Fruit fly (Drosophila melanogaster) whole organism, embryonic: ENCODE measurements around the gene P5CDh2.

Experiments
- Asciz ChIP-seq: fragments of 200-800 bp; sonication (Bioruptor generic); optimal IDR thresholded peaks from 2 replicates; lab custom pipeline; 2017; ENCODE audit warnings: missing biosample characterization, mild to moderate bottlenecking, missing genetic modification characterization, missing genetic modification reagents
- Bgb ChIP-seq: fragments of 200-800 bp; sonication (Bioruptor generic); IDR thresholded peaks from 2 replicates; pipeline ENCODE4 v1.3.6; 2022; ENCODE audit warnings: missing biosample characterization, missing genetic modification characterization; ENCODE audit not compliant: partially characterized antibody
- CG10267 ChIP-seq: fragments of 200-800 bp; sonication (Bioruptor generic); optimal IDR thresholded peaks from 2 replicates; lab custom pipeline; 2018; ENCODE audit warnings: missing biosample characterization, mild to moderate bottlenecking, missing genetic modification characterization, moderate library complexity
- CG10462 ChIP-seq: fragments of 200-800 bp; sonication (Bioruptor generic); optimal IDR thresholded peaks from 2 replicates; lab custom pipeline; 2016; ENCODE audit warnings: missing biosample characterization, missing genetic modification characterization
- CG11093 ChIP-seq: fragments of 200-800 bp; sonication (Bioruptor generic); IDR thresholded peaks from 3 replicates; pipeline ENCODE4 v1.3.6; 2022; ENCODE audit warnings: missing biosample characterization, missing genetic modification characterization
- CG11247 ChIP-seq: fragments of 200-800 bp; sonication (Bioruptor generic); IDR thresholded peaks from 2 replicates; pipeline ENCODE4 v1.3.6; 2022; ENCODE audit warnings: missing biosample characterization, missing genetic modification characterization
- CG12299 ChIP-seq: fragments of 200-800 bp; sonication (Bioruptor generic); optimal IDR thresholded peaks from 2 replicates; lab custom pipeline; 2018; ENCODE audit warnings: missing biosample characterization, mild to moderate bottlenecking, missing genetic modification characterization
- CG12391 ChIP-seq: fragments of 200-800 bp; sonication (Bioruptor generic); optimal IDR thresholded peaks from 3 replicates; lab custom pipeline; 2018; ENCODE audit warnings: missing biosample characterization, mild to moderate bottlenecking, missing genetic modification characterization, moderate library complexity
- CG14710 ChIP-seq: fragments of 200-800 bp; sonication (Bioruptor generic); optimal IDR thresholded peaks from 3 replicates; lab custom pipeline; 2019; ENCODE audit warnings: missing biosample characterization, mild to moderate bottlenecking, missing genetic modification characterization, moderate library complexity
- CG14860 ChIP-seq: fragments of 200-800 bp; sonication (Bioruptor generic); IDR thresholded peaks from 3 replicates; pipeline ENCODE4 v1.3.6; 2022; ENCODE audit warnings: missing biosample characterization, missing genetic modification characterization; ENCODE audit not compliant: partially characterized antibody
- CG1529 ChIP-seq: fragments of 200-800 bp; sonication (Bioruptor generic); optimal IDR thresholded peaks from 3 replicates; lab custom pipeline; 2018; ENCODE audit warnings: missing biosample characterization, missing genetic modification characterization
- CG17186 ChIP-seq: fragments of 200-800 bp; sonication (Bioruptor generic); optimal IDR thresholded peaks from 3 replicates; lab custom pipeline; 2017; ENCODE audit warnings: missing biosample characterization, missing genetic modification reagents, missing genetic modification characterization
- CG4854 ChIP-seq: fragments of 200-800 bp; sonication (Bioruptor generic); optimal IDR thresholded peaks from 2 replicates; lab custom pipeline; 2016; ENCODE audit warnings: missing biosample characterization, missing genetic modification characterization, inconsistent platforms
- CG6654 ChIP-seq: fragments of 200-800 bp; sonication (Bioruptor generic); optimal IDR thresholded peaks from 2 replicates; lab custom pipeline; 2017; ENCODE audit warnings: missing biosample characterization, mild to moderate bottlenecking, missing genetic modification characterization
- CG6854 ChIP-seq: fragments of 200-800 bp; sonication (Bioruptor generic); optimal IDR thresholded peaks from 3 replicates; lab custom pipeline; 2017; ENCODE audit warnings: missing biosample characterization, mild to moderate bottlenecking, missing genetic modification characterization
- CG8089 ChIP-seq: fragments of 200-800 bp; sonication (Bioruptor generic); optimal IDR thresholded peaks from 3 replicates; lab custom pipeline; 2016; ENCODE audit warnings: missing biosample characterization, missing genetic modification characterization
- D ChIP-seq, 2 experiments: fragments of 200-800 bp in 1 of 2; fragments of >200 bp in 1 of 2; sonication (Bioruptor generic) in 1 of 2; optimal IDR thresholded peaks; 2 replicates in 1 of 2; 3 replicates in 1 of 2; lab custom pipeline; 2017; ENCODE audit warnings: mild to moderate bottlenecking in 1 of 2, missing biosample characterization in 1 of 2, missing genetic modification characterization in 1 of 2, missing genetic modification reagents in 1 of 2
- Eip74EF ChIP-seq, 2 experiments: fragments of 200-800 bp in 1 of 2; fragments of >200 bp in 1 of 2; sonication (Bioruptor generic) in 1 of 2; optimal IDR thresholded peaks; 2 replicates each; lab custom pipeline; 2017 to 2019; ENCODE audit warnings: missing biosample characterization in 2 of 2, missing genetic modification characterization in 2 of 2, mild to moderate bottlenecking in 1 of 2, moderate library complexity in 1 of 2
- Ets65A ChIP-seq: fragments of 200-800 bp; sonication (Bioruptor generic); peaks from one replicate; lab custom pipeline; 2016; ENCODE audit warnings: missing biosample characterization, missing genetic modification characterization
- Ets97D ChIP-seq: fragments of 200-800 bp; sonication (Bioruptor generic); optimal IDR thresholded peaks from 3 replicates; lab custom pipeline; 2016; ENCODE audit warnings: missing biosample characterization, missing genetic modification characterization
- H2.0 ChIP-seq: fragments of 200-800 bp; sonication (Bioruptor generic); IDR thresholded peaks from 2 replicates; pipeline ENCODE4 v1.3.6; 2022; ENCODE audit warnings: missing biosample characterization, missing genetic modification characterization
- HHEX ChIP-seq: fragments of 200-800 bp; sonication (Bioruptor generic); optimal IDR thresholded peaks from 3 replicates; lab custom pipeline; 2017; ENCODE audit warnings: missing biosample characterization, mild to moderate bottlenecking, missing genetic modification characterization, missing genetic modification reagents
- HLH4C ChIP-seq: fragments of 200-800 bp; sonication (Bioruptor generic); IDR thresholded peaks from 3 replicates; pipeline ENCODE4 v1.3.6; 2022; ENCODE audit warnings: missing biosample characterization, missing genetic modification characterization; ENCODE audit not compliant: partially characterized antibody
- Hand ChIP-seq: fragments of 200-800 bp; sonication (Bioruptor generic); optimal IDR thresholded peaks from 2 replicates; lab custom pipeline; 2017; ENCODE audit warnings: mild to moderate bottlenecking, missing biosample characterization, missing genetic modification reagents, missing genetic modification characterization
- Hr51 ChIP-seq, 2 experiments: fragments of 200-800 bp; sonication (Bioruptor generic); optimal IDR thresholded peaks; 2 replicates in 1 of 2; 3 replicates in 1 of 2; lab custom pipeline; 2016 to 2018; ENCODE audit warnings: missing biosample characterization in 2 of 2, missing genetic modification characterization in 2 of 2, mild to moderate bottlenecking in 1 of 2, moderate library complexity in 1 of 2
- Meics ChIP-seq: fragments of 200-800 bp; sonication (Bioruptor generic); optimal IDR thresholded peaks from 2 replicates; lab custom pipeline; 2017; ENCODE audit warnings: missing biosample characterization, mild to moderate bottlenecking, missing genetic modification characterization
- Poxn ChIP-seq: fragments of 200-800 bp; sonication (Bioruptor generic); IDR thresholded peaks from 2 replicates; pipeline ENCODE4 v1.3.6; 2022; ENCODE audit warnings: missing biosample characterization, missing genetic modification characterization
- btn ChIP-seq: fragments of 200-800 bp; sonication (Bioruptor generic); optimal IDR thresholded peaks from 2 replicates; lab custom pipeline; 2016; ENCODE audit warnings: missing biosample characterization, missing genetic modification characterization
- cato ChIP-seq: fragments of 200-800 bp; sonication (Bioruptor generic); optimal IDR thresholded peaks from 2 replicates; lab custom pipeline; 2016; ENCODE audit warnings: missing biosample characterization, missing genetic modification characterization, borderline replicate concordance
- disco-r ChIP-seq: fragments of 200-800 bp; sonication (Bioruptor generic); optimal IDR thresholded peaks from 2 replicates; lab custom pipeline; 2016; ENCODE audit warnings: missing biosample characterization, missing genetic modification characterization
- dm ChIP-seq: fragments of 200-800 bp; sonication (Bioruptor generic); optimal IDR thresholded peaks from 3 replicates; lab custom pipeline; 2016; ENCODE audit warnings: missing biosample characterization, missing genetic modification characterization
- dmrt99B ChIP-seq: fragments of 200-800 bp; sonication (Bioruptor generic); optimal IDR thresholded peaks from 2 replicates; lab custom pipeline; 2018; ENCODE audit warnings: missing biosample characterization, mild to moderate bottlenecking, missing genetic modification characterization, moderate library complexity
- dpn ChIP-seq, 2 experiments: fragments of 200-800 bp; sonication (Bioruptor generic); optimal IDR thresholded peaks; 3 replicates each; lab custom pipeline; 2016; ENCODE audit warnings: missing biosample characterization in 2 of 2, missing genetic modification characterization in 2 of 2
- fd102C ChIP-seq: fragments of 200-800 bp; sonication (Bioruptor generic); optimal IDR thresholded peaks from 2 replicates; lab custom pipeline; 2018; ENCODE audit warnings: missing biosample characterization, mild to moderate bottlenecking, missing genetic modification characterization, moderate library complexity
- fru ChIP-seq: fragments of >200 bp; optimal IDR thresholded peaks from 2 replicates; lab custom pipeline; 2017
- fu2 ChIP-seq: fragments of 200-800 bp; sonication (Bioruptor generic); optimal IDR thresholded peaks from 2 replicates; lab custom pipeline; 2016; ENCODE audit warnings: missing biosample characterization, missing genetic modification characterization
- lbe ChIP-seq: fragments of 200-800 bp; sonication (Bioruptor generic); optimal IDR thresholded peaks from 2 replicates; lab custom pipeline; 2016; ENCODE audit warnings: missing biosample characterization, mild to moderate bottlenecking, missing genetic modification characterization
- lilli ChIP-seq: fragments of 200-800 bp; sonication (Bioruptor generic); optimal IDR thresholded peaks from 3 replicates; lab custom pipeline; 2016; ENCODE audit warnings: missing biosample characterization, missing genetic modification characterization
- lola ChIP-seq, 3 experiments: fragments of >200 bp in 2 of 3; fragments of 200-800 bp in 1 of 3; sonication (Bioruptor generic) in 1 of 3; optimal IDR thresholded peaks; 2 replicates each; lab custom pipeline; 2017 to 2019; ENCODE audit warnings: missing biosample characterization in 3 of 3, missing genetic modification characterization in 3 of 3, mild to moderate bottlenecking in 1 of 3, moderate library complexity in 1 of 3
- oc ChIP-seq: fragments of 200-800 bp; sonication (Bioruptor generic); optimal IDR thresholded peaks from 2 replicates; lab custom pipeline; 2018; ENCODE audit warnings: missing biosample characterization, mild to moderate bottlenecking, missing genetic modification characterization, moderate library complexity
- row ChIP-seq: fragments of 200-800 bp; sonication (Bioruptor generic); IDR thresholded peaks from 3 replicates; pipeline ENCODE4 v1.3.6; 2022; ENCODE audit warnings: missing biosample characterization, missing genetic modification characterization
- sc ChIP-seq, 3 experiments: fragments of >200 bp in 2 of 3; fragments of 200-800 bp in 1 of 3; sonication (Bioruptor generic) in 1 of 3; optimal IDR thresholded peaks; 2 replicates in 2 of 3; 3 replicates in 1 of 3; lab custom pipeline; 2017; ENCODE audit warnings: mild to moderate bottlenecking in 1 of 3, missing biosample characterization in 1 of 3, missing genetic modification characterization in 1 of 3, missing genetic modification reagents in 1 of 3
- scrt ChIP-seq: fragments of 200-800 bp; sonication (Bioruptor generic); optimal IDR thresholded peaks from 2 replicates; lab custom pipeline; 2018; ENCODE audit warnings: missing biosample characterization, mild to moderate bottlenecking, missing genetic modification characterization, moderate library complexity
- sug ChIP-seq: fragments of 200-800 bp; optimal IDR thresholded peaks from 2 replicates; lab custom pipeline; 2019; ENCODE audit warnings: missing biosample characterization, mild to moderate bottlenecking, missing genetic modification characterization, moderate library complexity
- tin ChIP-seq: fragments of 200-800 bp; sonication (Bioruptor generic); optimal IDR thresholded peaks from 3 replicates; lab custom pipeline; 2016; ENCODE audit warnings: missing biosample characterization, missing genetic modification characterization
- vvl ChIP-seq: fragments of 200-800 bp; sonication (Bioruptor generic); IDR thresholded peaks from 2 replicates; pipeline ENCODE4 v1.3.6; 2022; ENCODE audit warnings: missing biosample characterization, missing genetic modification characterization
- wdn ChIP-seq: fragments of 200-800 bp; sonication (Bioruptor generic); IDR thresholded peaks from 2 replicates; pipeline ENCODE4 v1.3.6; 2022; ENCODE audit warnings: missing biosample characterization, missing genetic modification characterization
- zen ChIP-seq: fragments of 200-800 bp; sonication (Bioruptor generic); optimal IDR thresholded peaks from 3 replicates; lab custom pipeline; 2018; ENCODE audit warnings: missing biosample characterization, mild to moderate bottlenecking, missing genetic modification characterization, moderate library complexity

The P5CDh2 gene

dm6 chr3R:21852579-21853233, 25.0 kb upstream of the P5CDh2 start (continued):
- TF ChIP-seq CG17186 (GFP tag; lab: Kevin White, UChicago): no peak
- no peak for TF ChIP-seq disco-r (GFP tag; lab: Kevin White, UChicago)
- peak; percentile 17 for TF ChIP-seq CG12391 (tag; lab: Kevin White, UChicago)
- TF ChIP-seq sc (optimal IDR thresholded peaks at IDR 0.05; lab: Kevin White, UChicago): no peak
- TF ChIP-seq sc (GFP tag; optimal IDR thresholded peaks at IDR 0.05; lab: Kevin White, UChicago): no peak
- peak; percentile 4 for TF ChIP-seq CG14710 (tag; lab: Kevin White, UChicago)
- TF ChIP-seq CG14860 (GFP tag; lab: Robert Waterston, UW): no peak
- no peak for TF ChIP-seq CG12299 (tag; lab: Kevin White, UChicago)
- TF ChIP-seq Meics (GFP tag; lab: Kevin White, UChicago): peak; percentile 59
- TF ChIP-seq CG8089 (GFP tag; lab: Kevin White, UChicago): no peak
- no peak for TF ChIP-seq CG11093
- TF ChIP-seq fd102C (GFP tag; lab: Kevin White, UChicago): no peak
- TF ChIP-seq oc (tag; lab: Kevin White, UChicago): no peak
- TF ChIP-seq btn: no peak
- TF ChIP-seq Ets65A (GFP tag; lab: Kevin White, UChicago): peak; percentile 20
- no peak for TF ChIP-seq H2.0 (GFP tag; lab: Robert Waterston, UW)
- 0 out of 2 replicates have a peak, but pooled peaks have one; percentile 21 for TF ChIP-seq Bgb (GFP tag; lab: Robert Waterston, UW)
- no peak for TF ChIP-seq HLH4C
- no peak for TF ChIP-seq cato (GFP tag; lab: Kevin White, UChicago)
- no peak for TF ChIP-seq lola (GFP tag; optimal IDR thresholded peaks at IDR 0.05; lab: Kevin White, UChicago)
- no peak for TF ChIP-seq CG1529 (GFP tag; lab: Kevin White, UChicago)
- TF ChIP-seq Hr51 (GFP tag; optimal IDR thresholded peaks at IDR 0.05; lab: Kevin White, UChicago): peak in 1 of 2 experiments; percentile 36
- TF ChIP-seq row (GFP tag; lab: Robert Waterston, UW): peak; percentile 47
- TF ChIP-seq CG11247: no peak
- TF ChIP-seq HHEX (GFP tag; lab: Kevin White, UChicago): no peak
- peak; percentile 29 for TF ChIP-seq dmrt99B (tag; lab: Kevin White, UChicago)
- peak; percentile 53 for TF ChIP-seq lilli
- TF ChIP-seq D (optimal IDR thresholded peaks at IDR 0.05; lab: Kevin White, UChicago): no peak
- no peak for TF ChIP-seq D (GFP tag; optimal IDR thresholded peaks at IDR 0.05; lab: Kevin White, UChicago)
- TF ChIP-seq CG6854 (GFP tag; lab: Kevin White, UChicago): no peak
- TF ChIP-seq CG10462 (GFP tag; lab: Kevin White, UChicago): no peak
- TF ChIP-seq tin (GFP tag; lab: Kevin White, UChicago): no peak
- no peak for TF ChIP-seq scrt (GFP tag; lab: Kevin White, UChicago)
- no peak for TF ChIP-seq Hand
- TF ChIP-seq fu2 (GFP tag; lab: Kevin White, UChicago): no peak
- peak; percentile 41; the same call in 1 of the 2 replicates for TF ChIP-seq vvl (GFP tag; lab: Robert Waterston, UW)
- TF ChIP-seq Asciz (GFP tag; lab: Kevin White, UChicago): no peak
- TF ChIP-seq lbe: no peak
- no peak for TF ChIP-seq Poxn (GFP tag; lab: Robert Waterston, UW)
- TF ChIP-seq Ets97D (GFP tag; lab: Kevin White, UChicago): no peak
- TF ChIP-seq CG6654: no peak
- no peak for TF ChIP-seq wdn (GFP tag; lab: Robert Waterston, UW)
- TF ChIP-seq CG10267: peak; percentile 6
- TF ChIP-seq Eip74EF (GFP tag; optimal IDR thresholded peaks at IDR 0.05; lab: Kevin White, UChicago): peak in 1 of 2 experiments; percentile 9
- no peak for TF ChIP-seq zen
- peak; percentile 12 for TF ChIP-seq sug (tag; lab: Kevin White, UChicago)
- peak in 1 of 2 experiments; percentile 4 for TF ChIP-seq dpn (GFP tag; optimal IDR thresholded peaks at IDR 0.05; lab: Kevin White, UChicago)
- TF ChIP-seq fru: no peak
- TF ChIP-seq CG4854 (GFP tag; lab: Kevin White, UChicago): no peak
- TF ChIP-seq dm (GFP tag; lab: Kevin White, UChicago): no peak
